Worm (Caenorhabditis elegans) whole organism, midembryonic: ENCODE results near the gene paqr-3.

Experiments used
- T22C8.4 ChIP-seq: fragments of 200-800 bp; sonication (Bioruptor generic); IDR thresholded peaks from 2 replicates; pipeline ENCODE4 v1.3.6; 2022; ENCODE audit warnings: missing genetic modification characterization, missing compliant biosample characterization
- cog-1 ChIP-seq: sonication (generic microtip); optimal IDR thresholded peaks from 2 replicates; lab custom pipeline; 2016; ENCODE audit warnings: missing genetic modification characterization, missing compliant biosample characterization
- flt-1 ChIP-seq: fragments of 200-800 bp; sonication (Bioruptor generic); IDR thresholded peaks from 2 replicates; pipeline ENCODE4 v1.3.6; 2022; ENCODE audit warnings: missing genetic modification characterization, missing compliant biosample characterization
- klf-2 ChIP-seq: fragments of 200-800 bp; sonication (Bioruptor generic); conservative IDR thresholded peaks from 2 replicates; pipeline ENCODE4 v1.3.6; 2022; ENCODE audit warnings: missing genetic modification reagents, missing genetic modification characterization, missing compliant biosample characterization
- med-1 ChIP-seq: sonication (generic microtip); optimal IDR thresholded peaks from 2 replicates; lab custom pipeline; 2017; ENCODE audit warnings: missing genetic modification characterization, mild to moderate bottlenecking, missing compliant biosample characterization, antibody characterized with exemption, missing genetic modification reagents; ENCODE audit not compliant: insufficient read depth
- ref-1 ChIP-seq: fragments of 200-800 bp; sonication (Bioruptor generic); conservative IDR thresholded peaks from 2 replicates; pipeline ENCODE4 v1.3.6; 2022; ENCODE audit warnings: missing genetic modification reagents, missing genetic modification characterization, missing compliant biosample characterization
- tab-1 ChIP-seq: fragments of 200-800 bp; sonication (Bioruptor generic); IDR thresholded peaks from 2 replicates; pipeline ENCODE4 v1.3.6; 2022; ENCODE audit warnings: missing genetic modification characterization, missing compliant biosample characterization
- ztf-23 ChIP-seq: fragments of 200-800 bp; sonication (Bioruptor generic); IDR thresholded peaks from 2 replicates; pipeline ENCODE4 v1.3.6; 2022; ENCODE audit warnings: missing genetic modification reagents, missing genetic modification characterization, missing compliant biosample characterization
- ztf-29 ChIP-seq: fragments of 200-800 bp; sonication (Bioruptor generic); IDR thresholded peaks from 2 replicates; pipeline ENCODE4 v1.3.6; 2022; ENCODE audit warnings: missing genetic modification reagents, missing genetic modification characterization, missing compliant biosample characterization

- no peak for TF ChIP-seq ztf-23 (GFP tag; lab: Robert Waterston, UW)
- TF ChIP-seq klf-2 (GFP tag; lab: Robert Waterston, UW), result no peak
- no peak for TF ChIP-seq cog-1
- TF ChIP-seq tab-1 (GFP tag; lab: Robert Waterston, UW), result no peak
- no peak for TF ChIP-seq ref-1 (GFP tag; lab: Robert Waterston, UW)
- TF ChIP-seq ztf-29, result no peak
- TF ChIP-seq T22C8.4, result no peak
- TF ChIP-seq flt-1 (GFP tag; lab: Robert Waterston, UW), result no peak
- no peak for TF ChIP-seq med-1 (GFP tag; lab: Kevin White, UChicago)
Observed at ce11 chrIV:14394812-14395211, 11.3 kb upstream of the paqr-3 start.
